Fruit fly (Drosophila melanogaster): ENCODE results near the gene Cyp4s3.

Cyp4s3 gene

dm6 chrX:15085777-15086510 is 30.4 kb downstream of the Cyp4s3 start, which contains the start of the genes CG15027 and Dbct (continued):
- TF ChIP-seq CG2875 (GFP tag; optimal IDR thresholded peaks at IDR 0.05) (no peak), dan (GFP tag; IDR thresholded peaks at IDR 0.05) (no peak), Xrp1 (GFP tag; IDR thresholded peaks at IDR 0.05) (peak; percentile 83), chinmo (GFP tag; IDR thresholded peaks at IDR 0.05; ENCODE audit: partially characterized antibody) (0 out of 4 replicates have a peak, but pooled peaks have one; percentile 62), CG7556 (GFP tag; optimal IDR thresholded peaks at IDR 0.05) (peak; percentile 43), Dad (GFP tag; optimal IDR thresholded peaks at IDR 0.05) (no peak), danr (GFP tag; IDR thresholded peaks at IDR 0.05) (peak; percentile 64), dimm (GFP tag; IDR thresholded peaks at IDR 0.05) (no peak), so (GFP tag; IDR thresholded peaks at IDR 0.05) (no peak; the same call in 2 of the 3 replicates), corto (GFP tag; optimal IDR thresholded peaks at IDR 0.05) (peak; percentile 55), CG14050 (GFP tag; IDR thresholded peaks at IDR 0.05) (peak; percentile 22; the same call in 1 of the 3 replicates), Bdp1 (GFP tag; optimal IDR thresholded peaks at IDR 0.05) (no peak), CG18619 (GFP tag; optimal IDR thresholded peaks at IDR 0.05) (peak; percentile 43), gt (GFP tag; IDR thresholded peaks at IDR 0.05) (peak; percentile 41; the same call in 1 of the 2 replicates), insv (GFP tag; optimal IDR thresholded peaks at IDR 0.05) (peak in 1 of 2 experiments; percentile 30), BtbVII (GFP tag; optimal IDR thresholded peaks at IDR 0.05) (no peak), CG7987 (GFP tag; optimal IDR thresholded peaks at IDR 0.05) (no peak), Gug (GFP tag; IDR thresholded peaks at IDR 0.05) (0 out of 4 replicates have a peak, but pooled peaks have one; percentile 43), grau (tag; optimal IDR thresholded peaks at IDR 0.05) (peak; percentile 73), B-H2 (GFP tag; optimal IDR thresholded peaks at IDR 0.05) (peak; percentile 70), CG18011 (GFP tag; optimal IDR thresholded peaks at IDR 0.05) (no peak), Dll (GFP tag; IDR thresholded peaks at IDR 0.05; ENCODE audit: partially characterized antibody) (peak; percentile 88), Atf-2 (GFP tag; optimal IDR thresholded peaks at IDR 0.05) (no peak), CG14965 (GFP tag; optimal IDR thresholded peaks at IDR 0.05; ENCODE audit: borderline replicate concordance) (no peak), odd (GFP tag; optimal IDR thresholded peaks at IDR 0.05) (no peak), gcm2 (GFP tag; optimal IDR thresholded peaks at IDR 0.05) (no peak), Hand (GFP tag; optimal IDR thresholded peaks at IDR 0.05) (no peak), grn (GFP tag; optimal IDR thresholded peaks at IDR 0.05) (no peak), Antp (GFP tag; optimal IDR thresholded peaks at IDR 0.05) (no peak), kni (GFP tag; optimal IDR thresholded peaks at IDR 0.05) (no peak), bigmax (GFP tag; optimal IDR thresholded peaks at IDR 0.05) (no peak), CG6683 (GFP tag; optimal IDR thresholded peaks at IDR 0.05) (no peak), Neu2 (GFP tag; optimal IDR thresholded peaks at IDR 0.05; ENCODE audit: borderline replicate concordance) (no peak), trh (GFP tag; optimal IDR thresholded peaks at IDR 0.05) (no peak), mirr (GFP tag; optimal IDR thresholded peaks at IDR 0.05) (no peak), CG7928 (GFP tag; optimal IDR thresholded peaks at IDR 0.05) (no peak), oc (tag; optimal IDR thresholded peaks at IDR 0.05) (no peak), Med (GFP tag) (peak; percentile 69), crc (GFP tag; optimal IDR thresholded peaks at IDR 0.05) (no peak), HLH3B (GFP tag; IDR thresholded peaks at IDR 0.05) (peak; percentile 58; the same call in 1 of the 2 replicates), sqz (GFP tag; optimal IDR thresholded peaks at IDR 0.05) (no peak), Lpt (GFP tag; optimal IDR thresholded peaks at IDR 0.05) (no peak), lilli (GFP tag; optimal IDR thresholded peaks at IDR 0.05) (peak; percentile 60), pum (GFP tag; optimal IDR thresholded peaks at IDR 0.05) (no peak), slou (GFP tag; optimal IDR thresholded peaks at IDR 0.05) (no peak), CG10209 (GFP tag; optimal IDR thresholded peaks at IDR 0.05) (peak; percentile 50), CG12391 (tag; optimal IDR thresholded peaks at IDR 0.05) (peak; percentile 83), wek (GFP tag; optimal IDR thresholded peaks at IDR 0.05) (no peak), Deaf1 (tag; optimal IDR thresholded peaks at IDR 0.05) (peak; percentile 19)

All from whole organism, embryonic.